Worm (Caenorhabditis elegans): ENCODE measurements around the gene C28A5.2.

Gene C28A5.2

DNA sequence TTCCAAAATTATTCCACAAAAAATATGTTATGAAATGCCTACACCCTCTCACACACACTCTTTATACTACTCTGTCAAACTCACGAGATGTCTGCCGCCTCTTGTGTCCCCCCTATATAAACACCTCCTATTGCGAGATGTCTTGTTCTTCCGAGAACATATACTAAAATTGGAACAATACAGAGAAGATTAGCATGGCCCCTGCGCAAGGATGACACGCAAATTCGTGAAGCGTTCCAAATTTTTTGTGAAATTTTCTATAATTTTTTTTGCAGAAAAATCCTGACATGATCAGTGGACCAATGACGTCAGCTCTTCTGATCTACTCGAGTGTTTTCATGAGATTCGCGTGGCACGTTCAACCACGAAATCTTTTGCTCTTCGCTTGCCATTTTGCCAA lies 25.3 kb downstream of the C28A5.2 start (continued):
- TF ChIP-seq snu-23 (GFP tag; optimal IDR thresholded peaks at IDR 0.05) (peak; percentile 55), swsn-7 (tag; optimal IDR thresholded peaks at IDR 0.05) (peak; percentile 65), lir-3 (tag; optimal IDR thresholded peaks at IDR 0.05; ENCODE audit: poor library complexity) (peak; percentile 10), dsc-1 (tag; optimal IDR thresholded peaks at IDR 0.05) (peak; percentile 65), nhr-71 (tag; optimal IDR thresholded peaks at IDR 0.05) (peak; percentile 73)

DNA sequence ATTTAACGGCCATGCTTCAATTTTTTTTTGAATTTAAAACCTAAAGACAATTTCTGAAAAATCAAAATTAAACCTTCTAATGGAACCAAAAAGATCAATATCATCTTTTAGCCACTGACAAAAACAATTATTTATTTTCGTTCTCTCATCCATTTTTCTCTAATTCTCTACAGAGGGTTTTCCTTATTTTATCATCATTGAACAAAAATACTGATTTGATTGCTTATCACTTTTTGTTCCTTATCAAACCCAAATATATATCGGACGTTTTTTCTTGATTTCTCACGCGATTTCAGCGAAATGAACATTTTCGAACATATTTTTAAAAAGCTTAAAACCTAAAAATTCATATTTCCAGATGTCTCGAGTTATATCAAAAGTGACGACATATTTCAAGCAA lies 26.2 kb downstream of the C28A5.2 start, which contains the start of gene mpc-1:
Gene mpc-1, plus strand, starts transcription at position 359 of the 400 bp plus-strand sequence.
- no peak for TF ChIP-seq pag-3 (tag; optimal IDR thresholded peaks at IDR 0.05; ENCODE audit: borderline replicate concordance, insufficient read depth)
- TF ChIP-seq tlp-1 (tag; optimal IDR thresholded peaks at IDR 0.05) = no peak
- TF ChIP-seq nhr-84 (tag; optimal IDR thresholded peaks at IDR 0.05) = no peak
- TF ChIP-seq grh-1 (GFP tag; IDR thresholded peaks at IDR 0.05) = no peak
- TF ChIP-seq mep-1 (tag; optimal IDR thresholded peaks at IDR 0.05) = no peak
- no peak for TF ChIP-seq zag-1 (tag; optimal IDR thresholded peaks at IDR 0.05)
- no peak for TF ChIP-seq dsc-1 (tag; optimal IDR thresholded peaks at IDR 0.05)
- no peak for TF ChIP-seq nhr-12 (tag; optimal IDR thresholded peaks at IDR 0.05)
- no peak for TF ChIP-seq mef-2 (tag; optimal IDR thresholded peaks at IDR 0.05)
- TF ChIP-seq isw-1 (GFP tag; IDR thresholded peaks at IDR 0.05) = no peak
- no peak for TF ChIP-seq C34B4.2 (tag; optimal IDR thresholded peaks at IDR 0.05)
- no peak for TF ChIP-seq nhr-47 (tag; optimal IDR thresholded peaks at IDR 0.05)
- TF ChIP-seq unc-62 (GFP tag; optimal IDR thresholded peaks at IDR 0.05) = no peak
- no peak for TF ChIP-seq ceh-88 (GFP tag; IDR thresholded peaks at IDR 0.05)
- TF ChIP-seq nhr-20 (tag; optimal IDR thresholded peaks at IDR 0.05) = peak; percentile 1
- no peak for TF ChIP-seq nhr-11 (tag; optimal IDR thresholded peaks at IDR 0.05)
- no peak for TF ChIP-seq ceh-82 (tag; optimal IDR thresholded peaks at IDR 0.05)
- no peak for TF ChIP-seq egl-13 (tag; optimal IDR thresholded peaks at IDR 0.05)
- TF ChIP-seq fkh-10 (GFP tag; optimal IDR thresholded peaks at IDR 0.05) = no peak
- TF ChIP-seq nhr-28 (tag; optimal IDR thresholded peaks at IDR 0.05) = no peak
- TF ChIP-seq sup-37 (GFP tag; optimal IDR thresholded peaks at IDR 0.05) = no peak
- TF ChIP-seq unc-98 (GFP tag; IDR thresholded peaks at IDR 0.05) = no peak
- TF ChIP-seq fos-1 (tag; optimal IDR thresholded peaks at IDR 0.05) = no peak
- no peak for TF ChIP-seq ztf-11 (tag; optimal IDR thresholded peaks at IDR 0.05)
- TF ChIP-seq hpl-2 (GFP tag; optimal IDR thresholded peaks at IDR 0.05) = no peak
- TF ChIP-seq unc-86 (tag; optimal IDR thresholded peaks at IDR 0.05) = no peak
- no peak for TF ChIP-seq sptf-1 (tag; optimal IDR thresholded peaks at IDR 0.05)
- TF ChIP-seq tbx-2 (tag; optimal IDR thresholded peaks at IDR 0.05) = no peak
- TF ChIP-seq fkh-8 (tag; optimal IDR thresholded peaks at IDR 0.05) = no peak
- no peak for TF ChIP-seq unc-130 (tag; optimal IDR thresholded peaks at IDR 0.05)
- no peak for TF ChIP-seq ceh-90 (tag; optimal IDR thresholded peaks at IDR 0.05)
- TF ChIP-seq lin-39 (tag; optimal IDR thresholded peaks at IDR 0.05) = no peak
- TF ChIP-seq pax-3 (tag; optimal IDR thresholded peaks at IDR 0.05) = no peak
- no peak for TF ChIP-seq ces-1 (GFP tag; optimal IDR thresholded peaks at IDR 0.05)
- no peak for TF ChIP-seq swsn-7 (tag; optimal IDR thresholded peaks at IDR 0.05)
- no peak for TF ChIP-seq nhr-237 (tag; optimal IDR thresholded peaks at IDR 0.05)
- TF ChIP-seq zip-4 (GFP tag; optimal IDR thresholded peaks at IDR 0.05) = no peak
- no peak for TF ChIP-seq hlh-4 (tag; optimal IDR thresholded peaks at IDR 0.05)
- no peak for TF ChIP-seq nhr-90 (tag; optimal IDR thresholded peaks at IDR 0.05; ENCODE audit: poor library complexity)
- no peak for TF ChIP-seq lin-13 (GFP tag; optimal IDR thresholded peaks at IDR 0.05)
- peak; percentile 53 for TF ChIP-seq nhr-71 (tag; optimal IDR thresholded peaks at IDR 0.05)
- TF ChIP-seq ama-1 (optimal IDR thresholded peaks at IDR 0.05) = no peak
- TF ChIP-seq nhr-19 (GFP tag; conservative IDR thresholded peaks at IDR 0.05) = 0 out of 2 replicates have a peak, but pooled peaks have one; percentile 8
- TF ChIP-seq rnt-1 (tag; optimal IDR thresholded peaks at IDR 0.05) = no peak
- peak; percentile 72 for TF ChIP-seq nhr-85 (tag)
- TF ChIP-seq blmp-1 (tag; optimal IDR thresholded peaks at IDR 0.05) = peak; percentile 44
- TF ChIP-seq C04F5.9 (tag; optimal IDR thresholded peaks at IDR 0.05) = no peak
- peak; percentile 1 to 29 for TF ChIP-seq lsy-2 (tag; optimal IDR thresholded peaks at IDR 0.05)
- TF ChIP-seq mab-9 (GFP tag; IDR thresholded peaks at IDR 0.05) = no peak
- no peak for TF ChIP-seq ets-5 (GFP tag; IDR thresholded peaks at IDR 0.05)

Measured in whole organism, L1 larva.